Worm (Caenorhabditis elegans): ENCODE data around the gene srab-4.

ce11 chrV:7053100-7053499, 49.1 kb downstream of the srab-4 start, which contains the start of gene txt-17:
- TF ChIP-seq ceh-91 (GFP tag; IDR thresholded peaks at IDR 0.05) (no peak), rpc-1 (optimal IDR thresholded peaks at IDR 0.05) (no peak), rpc-1 (tag; optimal IDR thresholded peaks at IDR 0.05) (no peak), bed-1 (GFP tag; IDR thresholded peaks at IDR 0.05) (no peak), nhr-120 (GFP tag; IDR thresholded peaks at IDR 0.05) (no peak), ztf-25 (GFP tag; IDR thresholded peaks at IDR 0.05) (no peak), snpc-1.1 (tag; optimal IDR thresholded peaks at IDR 0.05; ENCODE audit: insufficient read depth) (no peak), nhr-27 (tag; optimal IDR thresholded peaks at IDR 0.05) (no peak), snpc-4 (GFP tag; optimal IDR thresholded peaks at IDR 0.05) (no peak), snpc-4 (tag; optimal IDR thresholded peaks at IDR 0.05) (no peak), aptf-2 (GFP tag; conservative IDR thresholded peaks at IDR 0.05) (no peak), him-1 (tag; optimal IDR thresholded peaks at IDR 0.05) (no peak), ztf-18 (tag; optimal IDR thresholded peaks at IDR 0.05) (no peak), lsl-1 (GFP tag; optimal IDR thresholded peaks at IDR 0.05) (no peak), F22D6.2 (tag; optimal IDR thresholded peaks at IDR 0.05) (no peak)

All from whole organism, young adult.